Worm (Caenorhabditis elegans) whole organism, young adult: ENCODE data around the gene F54E2.1.

Source experiments
- B0019.2 ChIP-seq: fragments of 200-800 bp; sonication (Bioruptor generic); conservative IDR thresholded peaks from 2 replicates; pipeline ENCODE4 v1.3.6; 2022; ENCODE audit warnings: missing genetic modification reagents, missing genetic modification characterization, missing compliant biosample characterization
- B0035.1 ChIP-seq: sonication (generic microtip); optimal IDR thresholded peaks from 2 replicates; lab custom pipeline; 2016; ENCODE audit warnings: missing genetic modification characterization, mild to moderate bottlenecking, missing compliant biosample characterization, missing genotype, missing genetic modification reagents
- B0261.1 ChIP-seq: sonication (generic microtip); optimal IDR thresholded peaks from 2 replicates; lab custom pipeline; 2016; ENCODE audit warnings: mild to moderate bottlenecking, missing genetic modification characterization, moderate library complexity, missing compliant biosample characterization
- B0336.3 ChIP-seq: fragments of 200-800 bp; sonication (Bioruptor generic); IDR thresholded peaks from 2 replicates; pipeline ENCODE4 v1.3.6; 2022; ENCODE audit warnings: missing genetic modification characterization, missing compliant biosample characterization
- C06A6.2 ChIP-seq: fragments of 200-800 bp; sonication (Bioruptor generic); conservative IDR thresholded peaks from 2 replicates; pipeline ENCODE4 v1.3.6; 2022; ENCODE audit warnings: missing genetic modification characterization, missing compliant biosample characterization
- C17E4.6 ChIP-seq: fragments of 200-800 bp; sonication (Bioruptor generic); IDR thresholded peaks from 2 replicates; pipeline ENCODE4 v1.3.6; 2022; ENCODE audit warnings: missing genetic modification reagents, missing genetic modification characterization, missing compliant biosample characterization
- F10E7.11 ChIP-seq: sonication (generic microtip); optimal IDR thresholded peaks from 2 replicates; lab custom pipeline; 2017; ENCODE audit warnings: mild to moderate bottlenecking, missing genetic modification characterization, moderate library complexity, missing compliant biosample characterization
- F33H1.4 ChIP-seq: fragments of 200-800 bp; sonication (Bioruptor generic); IDR thresholded peaks from 2 replicates; pipeline ENCODE4 v1.3.6; 2022; ENCODE audit warnings: missing genetic modification reagents, missing genetic modification characterization, missing compliant biosample characterization
- F52B5.7 ChIP-seq: sonication (generic microtip); optimal IDR thresholded peaks from 2 replicates; lab custom pipeline; 2016; ENCODE audit warnings: mild to moderate bottlenecking, missing genetic modification characterization, missing compliant biosample characterization
- K12H6.12 ChIP-seq: fragments of 200-800 bp; sonication (Bioruptor generic); optimal IDR thresholded peaks from 2 replicates; lab custom pipeline; 2018; ENCODE audit warnings: mild to moderate bottlenecking, missing genetic modification characterization, missing compliant biosample characterization
- aptf-3 ChIP-seq: fragments of 200-800 bp; sonication (Bioruptor generic); IDR thresholded peaks from 2 replicates; pipeline ENCODE4 v1.3.6; 2022; ENCODE audit warnings: missing genetic modification characterization, missing compliant biosample characterization
- atf-7 ChIP-seq: sonication (generic microtip); optimal IDR thresholded peaks from 2 replicates; lab custom pipeline; 2017; ENCODE audit warnings: mild to moderate bottlenecking, missing genetic modification characterization, missing compliant biosample characterization
- attf-5 ChIP-seq: fragments of 200-800 bp; sonication (Bioruptor generic); optimal IDR thresholded peaks from 2 replicates; lab custom pipeline; 2018; ENCODE audit warnings: mild to moderate bottlenecking, missing genetic modification characterization, missing compliant biosample characterization
- bed-2 ChIP-seq: fragments of 200-800 bp; sonication (Bioruptor generic); IDR thresholded peaks from 2 replicates; pipeline ENCODE4 v1.3.6; 2022; ENCODE audit warnings: missing genetic modification reagents, missing genetic modification characterization, missing compliant biosample characterization
- cebp-1 ChIP-seq, 2 experiments: fragments of 200-800 bp in 1 of 2; sonication (Bioruptor generic) in 1 of 2; sonication (generic microtip) in 1 of 2; IDR thresholded peaks in 1 of 2; optimal IDR thresholded peaks in 1 of 2; 2 replicates each; pipeline versions ENCODE4 v1.3.6 to Lab custom; 2017 to 2022; ENCODE audit warnings: missing compliant biosample characterization in 2 of 2, missing genetic modification characterization in 2 of 2, mild to moderate bottlenecking in 1 of 2, missing genetic modification reagents in 1 of 2, moderate library complexity in 1 of 2
- ceh-58 ChIP-seq: fragments of 200-800 bp; sonication (Bioruptor generic); IDR thresholded peaks from 2 replicates; pipeline ENCODE4 v1.3.6; 2022; ENCODE audit warnings: missing genetic modification characterization, missing compliant biosample characterization
- chd-7 ChIP-seq: sonication (generic microtip); optimal IDR thresholded peaks from 2 replicates; lab custom pipeline; 2016; ENCODE audit warnings: mild to moderate bottlenecking, missing genetic modification characterization, moderate library complexity, missing compliant biosample characterization
- dpl-1 ChIP-seq: fragments of 150-350 bp; optimal IDR thresholded peaks from 2 replicates; lab custom pipeline; 2014; ENCODE audit warnings: missing biosample characterization, missing genetic modification reagents, missing genetic modification characterization
- egrh-3 ChIP-seq: fragments of 200-800 bp; sonication (Bioruptor generic); IDR thresholded peaks from 2 replicates; pipeline ENCODE4 v1.3.6; 2022; ENCODE audit warnings: missing genetic modification reagents, missing genetic modification characterization, missing compliant biosample characterization
- ekl-4 ChIP-seq: fragments of 200-800 bp; sonication (Bioruptor generic); IDR thresholded peaks from 2 replicates; pipeline ENCODE4 v1.3.6; 2022; ENCODE audit warnings: missing genetic modification reagents, missing genetic modification characterization, missing compliant biosample characterization
- fkh-3 ChIP-seq: sonication (generic microtip); optimal IDR thresholded peaks from 2 replicates; lab custom pipeline; 2016; ENCODE audit warnings: mild to moderate bottlenecking, missing genetic modification characterization, missing compliant biosample characterization
- gei-17 ChIP-seq: fragments of 200-800 bp; sonication (Bioruptor generic); optimal IDR thresholded peaks from 2 replicates; lab custom pipeline; 2018; ENCODE audit warnings: mild to moderate bottlenecking, missing genetic modification characterization, missing compliant biosample characterization
- hlh-12 ChIP-seq: sonication (generic microtip); optimal IDR thresholded peaks from 2 replicates; lab custom pipeline; 2016; ENCODE audit warnings: missing genetic modification characterization, missing compliant biosample characterization
- hrde-1 ChIP-seq: sonication (generic microtip); optimal IDR thresholded peaks from 2 replicates; lab custom pipeline; 2016; ENCODE audit warnings: missing genetic modification characterization, mild to moderate bottlenecking, missing compliant biosample characterization, moderate library complexity, missing genotype, missing genetic modification reagents, borderline replicate concordance
- hsf-1 ChIP-seq: fragments of 200-800 bp; sonication (Bioruptor generic); IDR thresholded peaks from 2 replicates; pipeline ENCODE4 v1.3.6; 2022; ENCODE audit warnings: missing genetic modification reagents, missing genetic modification characterization, missing compliant biosample characterization
- let-607 ChIP-seq, 2 experiments: fragments of 200-800 bp in 1 of 2; sonication (Bioruptor generic) in 1 of 2; sonication (generic microtip) in 1 of 2; optimal IDR thresholded peaks; 2 replicates each; lab custom pipeline; 2016 to 2018; ENCODE audit warnings: mild to moderate bottlenecking in 2 of 2, missing compliant biosample characterization in 2 of 2, missing genetic modification characterization in 2 of 2, moderate library complexity in 2 of 2, missing genotype in 1 of 2
- lin-26 ChIP-seq: fragments of 200-800 bp; sonication (Bioruptor generic); IDR thresholded peaks from 2 replicates; pipeline ENCODE4 v1.3.6; 2022; ENCODE audit warnings: missing genetic modification reagents, missing genetic modification characterization, missing compliant biosample characterization
- lin-35 ChIP-seq, 3 experiments: fragments of 150-350 bp in 2 of 3; sonication (generic microtip) in 1 of 3; optimal IDR thresholded peaks; 2 replicates each; lab custom pipeline; 2014 to 2018; ENCODE audit warnings: missing biosample characterization in 3 of 3, missing genetic modification characterization in 3 of 3, missing genetic modification reagents in 3 of 3
- lin-54 ChIP-seq: fragments of 200-800 bp; sonication (Bioruptor generic); optimal IDR thresholded peaks from 2 replicates; lab custom pipeline; 2018; ENCODE audit warnings: mild to moderate bottlenecking, missing genetic modification characterization, missing compliant biosample characterization
- lir-1 ChIP-seq: fragments of 200-800 bp; sonication (Bioruptor generic); conservative IDR thresholded peaks from 2 replicates; pipeline ENCODE4 v1.3.6; 2022; ENCODE audit warnings: missing genetic modification reagents, missing genetic modification characterization, missing compliant biosample characterization
- madf-10 ChIP-seq: sonication (generic microtip); optimal IDR thresholded peaks from 2 replicates; lab custom pipeline; 2016; ENCODE audit warnings: mild to moderate bottlenecking, missing genetic modification characterization, missing compliant biosample characterization
- madf-6 ChIP-seq: fragments of 200-800 bp; sonication (Bioruptor generic); IDR thresholded peaks from 2 replicates; pipeline ENCODE4 v1.3.6; 2022; ENCODE audit warnings: missing genetic modification reagents, missing genetic modification characterization, missing compliant biosample characterization
- mcd-1 ChIP-seq: fragments of 200-800 bp; sonication (Bioruptor generic); IDR thresholded peaks from 2 replicates; pipeline ENCODE4 v1.3.6; 2022; ENCODE audit warnings: missing genetic modification reagents, missing genetic modification characterization, missing compliant biosample characterization
- nfya-2 ChIP-seq: fragments of 200-800 bp; sonication (Bioruptor generic); IDR thresholded peaks from 2 replicates; pipeline ENCODE4 v1.3.6; 2022; ENCODE audit warnings: missing genetic modification reagents, missing genetic modification characterization, missing compliant biosample characterization
- nfyb-1 ChIP-seq: fragments of 200-800 bp; sonication (Bioruptor generic); IDR thresholded peaks from 2 replicates; pipeline ENCODE4 v1.3.6; 2022; ENCODE audit warnings: missing genetic modification reagents, missing genetic modification characterization, missing compliant biosample characterization
- pha-4 ChIP-seq: fragments of 150-350 bp; sonication (generic microtip); optimal IDR thresholded peaks from 2 replicates; lab custom pipeline; 2014; ENCODE audit warnings: missing biosample characterization, missing genetic modification reagents, missing genetic modification characterization
- rec-8 ChIP-seq, 2 experiments: sonication (generic microtip); optimal IDR thresholded peaks; 2 replicates each; lab custom pipeline; 2016; ENCODE audit warnings: mild to moderate bottlenecking in 2 of 2, missing genetic modification characterization in 2 of 2, missing genetic modification reagents in 2 of 2, missing genotype in 2 of 2, missing biosample characterization in 1 of 2, missing compliant biosample characterization in 1 of 2, moderate library complexity in 1 of 2
- rpc-1 ChIP-seq, 2 experiments: fragments of 150-350 bp in 1 of 2; sonication (generic microtip) in 1 of 2; optimal IDR thresholded peaks; 2 replicates each; lab custom pipeline; 2014 to 2018; ENCODE audit warnings: missing biosample characterization in 1 of 2, missing genetic modification characterization in 1 of 2, missing genetic modification reagents in 1 of 2, missing genotype in 1 of 2
- sdz-38 ChIP-seq: sonication (generic microtip); optimal IDR thresholded peaks from 2 replicates; lab custom pipeline; 2016; ENCODE audit warnings: missing genotype, missing genetic modification characterization, missing compliant biosample characterization
- snpc-1.1 ChIP-seq: sonication (generic microtip); optimal IDR thresholded peaks from 2 replicates; lab custom pipeline; 2017; ENCODE audit warnings: missing genetic modification characterization, mild to moderate bottlenecking, missing compliant biosample characterization, antibody characterized with exemption, moderate library complexity, missing genotype, missing genetic modification reagents; ENCODE audit not compliant: insufficient read depth
- unc-62 ChIP-seq: fragments of 150-350 bp; optimal IDR thresholded peaks from 2 replicates; lab custom pipeline; 2014; ENCODE audit warnings: missing biosample characterization, missing genetic modification reagents, missing genetic modification characterization
- zfh-2 ChIP-seq: fragments of 200-800 bp; sonication (Bioruptor generic); conservative IDR thresholded peaks from 2 replicates; pipeline ENCODE4 v1.3.6; 2022; ENCODE audit warnings: missing genetic modification reagents, missing genetic modification characterization, missing compliant biosample characterization
- ztf-25 ChIP-seq: fragments of 200-800 bp; sonication (Bioruptor generic); IDR thresholded peaks from 2 replicates; pipeline ENCODE4 v1.3.6; 2022; ENCODE audit warnings: missing genetic modification reagents, missing genetic modification characterization, missing compliant biosample characterization

F54E2.1 gene

DNA sequence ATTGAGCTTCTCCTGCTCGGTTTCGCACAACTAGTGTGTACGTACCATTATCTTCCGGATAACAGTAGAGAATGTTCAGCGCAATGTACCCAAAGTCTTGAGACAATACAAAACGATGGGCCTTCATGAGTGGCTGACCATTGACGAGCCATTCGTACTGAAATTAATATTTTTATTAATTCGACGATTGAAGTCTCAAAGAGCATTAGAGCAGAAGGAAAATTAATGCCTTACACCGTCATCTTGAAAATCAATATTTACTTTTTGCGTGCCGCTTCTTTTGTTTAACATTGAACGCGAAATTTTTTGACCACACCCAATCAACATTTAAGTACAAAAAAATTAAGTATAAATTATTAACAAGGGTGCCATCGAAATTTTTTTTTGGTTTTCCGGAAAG is 17.2 kb upstream of the F54E2.1 start:
- TF ChIP-seq snpc-1.1 (no peak), zfh-2 (GFP tag; lab: Robert Waterston, UW) (no peak), B0336.3 (GFP tag; lab: Robert Waterston, UW) (no peak), madf-10 (tag; lab: Kevin White, UChicago) (no peak), ztf-25 (no peak), cebp-1 (GFP tag; IDR thresholded peaks at IDR 0.05; lab: Robert Waterston, UW) (no peak), cebp-1 (tag; optimal IDR thresholded peaks at IDR 0.05; lab: Kevin White, UChicago) (no peak), nfya-2 (GFP tag; lab: Robert Waterston, UW) (no peak), gei-17 (GFP tag; lab: Kevin White, UChicago) (no peak), unc-62 (GFP tag; lab: Kevin White, UChicago) (no peak), rec-8 (tag; optimal IDR thresholded peaks at IDR 0.05; lab: Kevin White, UChicago) (no peak), let-607 (tag; optimal IDR thresholded peaks at IDR 0.05; lab: Kevin White, UChicago) (no peak), hlh-12 (tag; lab: Kevin White, UChicago) (no peak), chd-7 (tag; lab: Kevin White, UChicago) (no peak), F52B5.7 (tag; lab: Kevin White, UChicago) (no peak), ekl-4 (GFP tag; lab: Robert Waterston, UW) (no peak), nfyb-1 (GFP tag; lab: Robert Waterston, UW) (no peak), lin-35 (GFP tag; optimal IDR thresholded peaks at IDR 0.05; lab: Kevin White, UChicago) (no peak)

DNA sequence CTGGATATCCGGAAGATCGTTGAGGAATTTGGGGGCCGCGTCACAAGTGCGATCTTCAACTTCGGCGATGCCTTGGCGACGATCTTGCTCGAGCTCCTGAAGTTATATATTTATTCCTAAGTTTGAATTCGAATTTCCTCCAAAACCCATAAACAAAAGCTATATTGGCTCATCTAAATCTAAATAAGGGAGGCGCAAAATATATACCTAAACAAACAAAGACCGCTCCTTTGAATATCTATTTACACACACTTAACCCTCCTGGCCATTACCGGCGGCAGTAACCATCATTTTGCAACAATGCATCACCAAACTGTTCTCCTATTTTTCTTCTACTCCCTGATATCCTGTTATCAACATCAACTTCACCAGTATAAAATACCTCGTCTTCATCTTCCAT is 14.2 kb upstream of the F54E2.1 start, which contains the start of gene F54E2.2:
Gene F54E2.2, plus strand, starts transcription at position 301 of the 400 bp plus-strand sequence.
- TF ChIP-seq pha-4 (tag; lab: Kevin White, UChicago) (no peak), bed-2 (GFP tag; lab: Robert Waterston, UW) (no peak), madf-6 (GFP tag; lab: Robert Waterston, UW) (no peak), atf-7 (tag; lab: Kevin White, UChicago) (no peak), sdz-38 (tag; lab: Kevin White, UChicago) (no peak), hrde-1 (tag; lab: Kevin White, UChicago) (no peak), rec-8 (tag; optimal IDR thresholded peaks at IDR 0.05; lab: Kevin White, UChicago) (no peak), mcd-1 (GFP tag; lab: Robert Waterston, UW) (no peak), F33H1.4 (GFP tag; lab: Robert Waterston, UW) (no peak), dpl-1 (GFP tag; lab: Kevin White, UChicago) (no peak)

DNA sequence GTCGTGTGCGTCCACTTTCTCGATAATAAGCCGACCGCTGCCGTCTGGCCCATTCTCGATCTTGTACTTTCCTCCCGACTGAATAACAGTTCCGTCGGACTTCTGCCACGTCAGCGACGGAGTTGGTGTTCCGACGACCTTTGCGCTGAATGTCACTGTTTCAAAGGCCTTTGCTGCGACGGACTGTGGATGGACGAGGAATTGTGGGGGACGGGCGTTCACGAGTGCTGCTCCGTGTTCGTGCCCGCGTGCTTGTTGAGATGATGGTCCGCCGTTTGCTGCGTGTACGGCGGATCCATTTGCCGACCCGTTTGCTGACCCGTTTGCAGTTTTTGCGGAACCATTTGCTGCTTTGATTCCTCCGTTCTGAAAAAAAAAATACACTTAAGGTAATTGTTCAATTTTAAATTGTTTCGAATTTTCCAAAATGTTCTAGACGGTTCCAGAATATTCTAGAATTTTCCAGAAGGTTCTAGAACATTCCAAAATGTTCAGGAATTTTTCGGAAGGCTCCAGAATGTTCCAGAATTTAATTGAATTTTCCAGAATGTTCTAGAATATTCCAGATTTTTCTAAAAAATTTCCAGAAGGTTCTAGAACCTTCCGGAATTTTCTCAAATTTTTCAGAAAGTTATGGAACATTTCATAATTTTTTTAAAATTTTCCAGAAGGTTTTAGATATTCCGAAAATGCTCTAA is 10.9 kb upstream of the F54E2.1 start:
- 0 out of 2 replicates have a peak, but pooled peaks have one; percentile 24 for TF ChIP-seq lin-26 (GFP tag; lab: Robert Waterston, UW)
- no peak for TF ChIP-seq B0019.2 (GFP tag; lab: Robert Waterston, UW)
- no peak for TF ChIP-seq ceh-58 (GFP tag; lab: Robert Waterston, UW)
- no peak for TF ChIP-seq B0035.1
- TF ChIP-seq B0261.1 (tag; lab: Kevin White, UChicago) = no peak
- TF ChIP-seq rpc-1 (optimal IDR thresholded peaks at IDR 0.05; lab: Kevin White, UChicago) = peak; percentile 31
- no peak for TF ChIP-seq rpc-1 (tag; optimal IDR thresholded peaks at IDR 0.05; lab: Kevin White, UChicago)
- no peak for TF ChIP-seq aptf-3
- no peak for TF ChIP-seq lin-54 (GFP tag; lab: Kevin White, UChicago)
- TF ChIP-seq F10E7.11 (tag; lab: Kevin White, UChicago) = no peak
- no peak for TF ChIP-seq C06A6.2
- TF ChIP-seq snpc-1.1 = no peak
- no peak for TF ChIP-seq lir-1 (GFP tag; lab: Robert Waterston, UW)
- peak; percentile 60; the same call in 1 of the 2 replicates for TF ChIP-seq zfh-2 (GFP tag; lab: Robert Waterston, UW)
- no peak for TF ChIP-seq egrh-3 (GFP tag; lab: Robert Waterston, UW)
- no peak for TF ChIP-seq K12H6.12 (tag; lab: Kevin White, UChicago)
- TF ChIP-seq nfya-2 (GFP tag; lab: Robert Waterston, UW) = no peak
- peak; percentile 93 for TF ChIP-seq hsf-1 (GFP tag; lab: Robert Waterston, UW)
- TF ChIP-seq attf-5 = no peak
- no peak for TF ChIP-seq C17E4.6 (GFP tag; lab: Robert Waterston, UW)
- no peak for TF ChIP-seq fkh-3 (tag; lab: Kevin White, UChicago)
- TF ChIP-seq lin-35 (GFP tag; optimal IDR thresholded peaks at IDR 0.05; lab: Kevin White, UChicago) = no peak
